Worm (Caenorhabditis elegans) whole organism, L1 larva: Measurements from ENCODE around the gene C04E6.12.

ENCODE experiments used
- C04F5.9 ChIP-seq: sonication (generic microtip); optimal IDR thresholded peaks from 2 replicates; lab custom pipeline; 2016; ENCODE audit warnings: missing genetic modification characterization, missing compliant biosample characterization
- C34B4.2 ChIP-seq: sonication (generic microtip); optimal IDR thresholded peaks from 2 replicates; lab custom pipeline; 2017; ENCODE audit warnings: mild to moderate bottlenecking, missing genetic modification characterization, missing compliant biosample characterization
- aha-1 ChIP-seq: fragments of 150-350 bp; optimal IDR thresholded peaks from 2 replicates; lab custom pipeline; 2014; ENCODE audit warnings: missing biosample characterization, missing genetic modification characterization
- alr-1 ChIP-seq: fragments of 200-800 bp; sonication (Bioruptor generic); optimal IDR thresholded peaks from 2 replicates; lab custom pipeline; 2018; ENCODE audit warnings: borderline replicate concordance, mild to moderate bottlenecking, missing genetic modification characterization, missing compliant biosample characterization
- ama-1 ChIP-seq: fragments of 150-350 bp; optimal IDR thresholded peaks from 2 replicates; lab custom pipeline; 2014
- ceh-82 ChIP-seq, 3 experiments: fragments of 150-350 bp in 1 of 3; sonication (generic microtip) in 2 of 3; optimal IDR thresholded peaks; 2 replicates each; lab custom pipeline; 2014 to 2017; ENCODE audit warnings: missing biosample characterization in 3 of 3, missing genetic modification characterization in 3 of 3
- efl-3 ChIP-seq: fragments of 200-800 bp; sonication (Bioruptor generic); optimal IDR thresholded peaks from 2 replicates; lab custom pipeline; 2018; ENCODE audit warnings: mild to moderate bottlenecking, missing genetic modification characterization, missing compliant biosample characterization
- elt-2 ChIP-seq: sonication (generic microtip); optimal IDR thresholded peaks from 2 replicates; lab custom pipeline; 2016; ENCODE audit warnings: missing genetic modification characterization, mild to moderate bottlenecking, inconsistent platforms, missing compliant biosample characterization, missing genetic modification reagents
- grh-1 ChIP-seq: fragments of 200-800 bp; sonication (Bioruptor generic); IDR thresholded peaks from 2 replicates; pipeline ENCODE4 v1.3.6; 2022; ENCODE audit warnings: missing genetic modification reagents, missing genetic modification characterization, missing compliant biosample characterization
- hlh-17 ChIP-seq: fragments of 200-800 bp; sonication (Bioruptor generic); optimal IDR thresholded peaks from 2 replicates; lab custom pipeline; 2018; ENCODE audit warnings: missing genetic modification characterization, mild to moderate bottlenecking, missing compliant biosample characterization, moderate library complexity, borderline replicate concordance
- hpl-2 ChIP-seq: fragments of 150-350 bp; optimal IDR thresholded peaks from 2 replicates; lab custom pipeline; 2014; ENCODE audit warnings: missing biosample characterization, missing genetic modification reagents, missing genetic modification characterization
- irx-1 ChIP-seq: sonication (generic microtip); optimal IDR thresholded peaks from 2 replicates; lab custom pipeline; 2016; ENCODE audit warnings: missing genetic modification characterization, missing compliant biosample characterization
- jun-1 ChIP-seq: fragments of 150-350 bp; optimal IDR thresholded peaks from 2 replicates; lab custom pipeline; 2014; ENCODE audit warnings: missing biosample characterization, missing genetic modification reagents, missing genetic modification characterization
- lsy-2 ChIP-seq, 2 experiments: fragments of 150-350 bp; optimal IDR thresholded peaks; 2 replicates each; lab custom pipeline; 2014; ENCODE audit warnings: missing biosample characterization in 2 of 2, missing genetic modification characterization in 2 of 2
- nhr-12 ChIP-seq: sonication (generic microtip); optimal IDR thresholded peaks from 2 replicates; lab custom pipeline; 2017; ENCODE audit warnings: missing biosample characterization, missing genetic modification characterization
- nhr-19 ChIP-seq: fragments of 200-800 bp; sonication (Bioruptor generic); conservative IDR thresholded peaks from 2 replicates; pipeline ENCODE4 v1.3.6; 2022; ENCODE audit warnings: missing genetic modification characterization, missing compliant biosample characterization
- nhr-47 ChIP-seq: sonication (generic microtip); optimal IDR thresholded peaks from 2 replicates; lab custom pipeline; 2016; ENCODE audit warnings: mild to moderate bottlenecking, missing genetic modification characterization, moderate library complexity, missing compliant biosample characterization
- nhr-71 ChIP-seq: sonication (generic microtip); optimal IDR thresholded peaks from 2 replicates; lab custom pipeline; 2016; ENCODE audit warnings: mild to moderate bottlenecking, missing genetic modification characterization, moderate library complexity, missing compliant biosample characterization
- nhr-76 ChIP-seq: sonication (generic microtip); optimal IDR thresholded peaks from 2 replicates; lab custom pipeline; 2017; ENCODE audit warnings: missing biosample characterization, missing genetic modification characterization
- nhr-84 ChIP-seq: sonication (generic microtip); optimal IDR thresholded peaks from 2 replicates; lab custom pipeline; 2017; ENCODE audit warnings: missing biosample characterization, missing genetic modification characterization
- rnt-1 ChIP-seq: sonication (generic microtip); optimal IDR thresholded peaks from 2 replicates; lab custom pipeline; 2016; ENCODE audit warnings: mild to moderate bottlenecking, missing genetic modification characterization, moderate library complexity, missing compliant biosample characterization
- unc-86 ChIP-seq: sonication (generic microtip); optimal IDR thresholded peaks from 2 replicates; lab custom pipeline; 2016; ENCODE audit warnings: missing genetic modification characterization, missing compliant biosample characterization
- ztf-11 ChIP-seq, 2 experiments: sonication (generic microtip); optimal IDR thresholded peaks; 2 replicates each; lab custom pipeline; 2016 to 2017; ENCODE audit warnings: missing genetic modification characterization in 2 of 2, missing biosample characterization in 1 of 2, missing compliant biosample characterization in 1 of 2

The C04E6.12 gene

ce11 chrV:5876966-5877365, 42.8 kb downstream of the C04E6.12 start:
- TF ChIP-seq nhr-12 (tag; lab: Kevin White, UChicago) (no peak), ztf-11 (tag; optimal IDR thresholded peaks at IDR 0.05; lab: Kevin White, UChicago) (no peak), jun-1 (tag; lab: Kevin White, UChicago) (no peak), ceh-82 (tag; optimal IDR thresholded peaks at IDR 0.05; lab: Kevin White, UChicago) (no peak), elt-2 (tag; lab: Kevin White, UChicago) (no peak), hpl-2 (no peak), nhr-84 (tag; lab: Kevin White, UChicago) (no peak), irx-1 (tag; lab: Kevin White, UChicago) (no peak), unc-86 (tag; lab: Kevin White, UChicago) (no peak), nhr-71 (tag; lab: Kevin White, UChicago) (no peak)

- no peak for TF ChIP-seq C34B4.2 (tag; lab: Kevin White, UChicago)
- TF ChIP-seq efl-3: no peak
- no peak for TF ChIP-seq ama-1 (lab: Kevin White, UChicago)
- no peak for TF ChIP-seq nhr-19 (GFP tag; lab: Robert Waterston, UW)
- TF ChIP-seq nhr-47: no peak
- no peak for TF ChIP-seq alr-1 (tag; lab: Kevin White, UChicago)
- TF ChIP-seq lsy-2 (tag; optimal IDR thresholded peaks at IDR 0.05; lab: Kevin White, UChicago): no peak
- TF ChIP-seq grh-1: no peak
- no peak for TF ChIP-seq C04F5.9 (tag; lab: Kevin White, UChicago)
- TF ChIP-seq hlh-17 (GFP tag; lab: Kevin White, UChicago): no peak
- TF ChIP-seq nhr-71 (tag; lab: Kevin White, UChicago): no peak
Observed at ce11 chrV:5871759-5872158, 48.0 kb downstream of the C04E6.12 start, which contains the start of gene C02G6.2. Gene C02G6.2 (plus strand): TSS chrV:5872059.

ce11 chrV:5869227-5869626, 50.6 kb downstream of the C04E6.12 start, which contains the start of gene F26F12.4:
Gene F26F12.4 (minus strand): TSS chrV:5869327.
- no peak for TF ChIP-seq nhr-76 (tag; lab: Kevin White, UChicago)
- no peak for TF ChIP-seq elt-2 (tag; lab: Kevin White, UChicago)
- TF ChIP-seq rnt-1: no peak
- no peak for TF ChIP-seq aha-1
- no peak for TF ChIP-seq jun-1 (tag; lab: Kevin White, UChicago)
